Fruit fly (Drosophila melanogaster): ENCODE data around the gene fzr.
A peak's percentile ranks its signal among the peaks of the same experiment; 100 is the strongest.

Gene fzr

dm6 chrX:4627160-4627559, 52.2 kb downstream of the fzr start (continued):
- TF ChIP-seq gfzf (GFP tag; optimal IDR thresholded peaks at IDR 0.05): peak; percentile 51
- no peak for TF ChIP-seq Nf-YC (tag; optimal IDR thresholded peaks at IDR 0.05)
- TF ChIP-seq CG34224 (GFP tag; IDR thresholded peaks at IDR 0.05; ENCODE audit: partially characterized antibody): 0 out of 3 replicates have a peak, but pooled peaks have one; percentile 17
- no peak for TF ChIP-seq odd (GFP tag; optimal IDR thresholded peaks at IDR 0.05)
- no peak for TF ChIP-seq scrt (GFP tag; optimal IDR thresholded peaks at IDR 0.05)
- TF ChIP-seq CG10565 (GFP tag; optimal IDR thresholded peaks at IDR 0.05): no peak
- no peak for TF ChIP-seq Ptx1 (GFP tag; IDR thresholded peaks at IDR 0.05)
- no peak for TF ChIP-seq pros (GFP tag; optimal IDR thresholded peaks at IDR 0.05)
- no peak for TF ChIP-seq NC2α (GFP tag; optimal IDR thresholded peaks at IDR 0.05)
- TF ChIP-seq maf-S (GFP tag; optimal IDR thresholded peaks at IDR 0.05): no peak
- no peak for TF ChIP-seq CG15073 (GFP tag; optimal IDR thresholded peaks at IDR 0.05)
- no peak for TF ChIP-seq tio (GFP tag; optimal IDR thresholded peaks at IDR 0.05)
- TF ChIP-seq CG3281 (GFP tag; optimal IDR thresholded peaks at IDR 0.05): no peak
- TF ChIP-seq Ets97D (GFP tag; optimal IDR thresholded peaks at IDR 0.05): peak; percentile 11
- no peak for TF ChIP-seq CG11247 (GFP tag; IDR thresholded peaks at IDR 0.05)
- TF ChIP-seq CG30431 (GFP tag; optimal IDR thresholded peaks at IDR 0.05): no peak
- no peak for TF ChIP-seq Med (GFP tag)

dm6 chrX:4618869-4619268, 60.5 kb downstream of the fzr start:
- TF ChIP-seq CG2875 (GFP tag; optimal IDR thresholded peaks at IDR 0.05) (no peak), sqz (GFP tag; optimal IDR thresholded peaks at IDR 0.05) (no peak), lola (GFP tag; optimal IDR thresholded peaks at IDR 0.05) (no peak), CG11085 (GFP tag; IDR thresholded peaks at IDR 0.05) (no peak), Tbp (GFP tag; optimal IDR thresholded peaks at IDR 0.05) (no peak), sob (GFP tag; IDR thresholded peaks at IDR 0.05) (no peak), Mrtf (GFP tag; IDR thresholded peaks at IDR 0.05) (no peak), E2f1 (GFP tag; IDR thresholded peaks at IDR 0.05) (no peak), CG9876 (GFP tag; optimal IDR thresholded peaks at IDR 0.05) (no peak), lbe (GFP tag; optimal IDR thresholded peaks at IDR 0.05) (no peak), Sox102F (GFP tag; optimal IDR thresholded peaks at IDR 0.05) (no peak), al (GFP tag; IDR thresholded peaks at IDR 0.05) (no peak), gfzf (GFP tag; optimal IDR thresholded peaks at IDR 0.05) (no peak), cg (GFP tag; optimal IDR thresholded peaks at IDR 0.05) (peak; percentile 54), CG11696 (GFP tag; IDR thresholded peaks at IDR 0.05) (no peak), Adf1 (GFP tag; IDR thresholded peaks at IDR 0.05) (no peak), CG12071 (GFP tag; optimal IDR thresholded peaks at IDR 0.05) (no peak), mam (GFP tag; optimal IDR thresholded peaks at IDR 0.05) (no peak), Max (GFP tag; optimal IDR thresholded peaks at IDR 0.05) (no peak), CG6654 (GFP tag; optimal IDR thresholded peaks at IDR 0.05) (no peak), Hr78 (GFP tag; optimal IDR thresholded peaks at IDR 0.05) (peak in 1 of 2 experiments; percentile 29), bab2 (GFP tag; optimal IDR thresholded peaks at IDR 0.05) (no peak), dmrt99B (tag; optimal IDR thresholded peaks at IDR 0.05) (no peak), CG10267 (tag; optimal IDR thresholded peaks at IDR 0.05) (no peak), Nf-YC (tag; optimal IDR thresholded peaks at IDR 0.05) (peak; percentile 88), Nf-YB (GFP tag; optimal IDR thresholded peaks at IDR 0.05) (peak; percentile 91), CG12236 (GFP tag; optimal IDR thresholded peaks at IDR 0.05) (no peak), CG4424 (GFP tag; optimal IDR thresholded peaks at IDR 0.05) (no peak), CG10209 (GFP tag; optimal IDR thresholded peaks at IDR 0.05) (no peak), exex (tag; optimal IDR thresholded peaks at IDR 0.05) (peak; percentile 37), nmo (GFP tag; optimal IDR thresholded peaks at IDR 0.05) (no peak), sug (tag; optimal IDR thresholded peaks at IDR 0.05) (peak; percentile 14), Poxn (GFP tag; IDR thresholded peaks at IDR 0.05) (no peak)
